Worm (Caenorhabditis elegans): ENCODE data around the gene Y110A2AL.6.

Y110A2AL.6 gene

ce11 chrII:2859873-2860821 is 18.7 kb upstream of the Y110A2AL.6 start:
- TF ChIP-seq che-1 (tag; optimal IDR thresholded peaks at IDR 0.05) (peak; percentile 11), elt-2 (tag; optimal IDR thresholded peaks at IDR 0.05) (peak; percentile 10), ttx-3 (tag; optimal IDR thresholded peaks at IDR 0.05) (no peak), Y22D7AL.16 (tag; optimal IDR thresholded peaks at IDR 0.05) (peak; percentile 6)

- TF ChIP-seq npax-4 (tag; optimal IDR thresholded peaks at IDR 0.05) = no peak
- TF ChIP-seq dve-1 (tag; optimal IDR thresholded peaks at IDR 0.05) = peak; percentile 84
- no peak for TF ChIP-seq ceh-31 (tag; optimal IDR thresholded peaks at IDR 0.05)
Measured at ce11 chrII:2859315-2859714, 17.9 kb upstream of the Y110A2AL.6 start.

ce11 chrII:2858851-2859250 is 17.4 kb upstream of the Y110A2AL.6 start:
- no peak for TF ChIP-seq ceh-9 (tag; optimal IDR thresholded peaks at IDR 0.05)
- no peak for TF ChIP-seq elt-4 (tag; optimal IDR thresholded peaks at IDR 0.05)
- TF ChIP-seq elt-2 (tag; optimal IDR thresholded peaks at IDR 0.05) = peak; percentile 8

ce11 chrII:2857559-2857958 is 16.1 kb upstream of the Y110A2AL.6 start:
- no peak for TF ChIP-seq ref-2 (tag; optimal IDR thresholded peaks at IDR 0.05)
- TF ChIP-seq fkh-10 (GFP tag; optimal IDR thresholded peaks at IDR 0.05) = no peak
- no peak for TF ChIP-seq pat-9 (tag; optimal IDR thresholded peaks at IDR 0.05)
- no peak for TF ChIP-seq ceh-30 (tag; optimal IDR thresholded peaks at IDR 0.05)
- peak; percentile 18 for TF ChIP-seq rnt-1 (tag; optimal IDR thresholded peaks at IDR 0.05)
- TF ChIP-seq unc-86 (tag; optimal IDR thresholded peaks at IDR 0.05) = no peak
- TF ChIP-seq che-1 (tag; optimal IDR thresholded peaks at IDR 0.05) = no peak
- TF ChIP-seq syd-9 (tag; optimal IDR thresholded peaks at IDR 0.05) = no peak
- TF ChIP-seq pqm-1 (tag; optimal IDR thresholded peaks at IDR 0.05) = no peak

ce11 chrII:2856114-2856513 is 14.7 kb upstream of the Y110A2AL.6 start:
- TF ChIP-seq ceh-2 (tag; optimal IDR thresholded peaks at IDR 0.05) (no peak), F13H6.1 (tag; optimal IDR thresholded peaks at IDR 0.05) (no peak), ceh-18 (tag; optimal IDR thresholded peaks at IDR 0.05) (no peak), Y22D7AL.16 (tag; optimal IDR thresholded peaks at IDR 0.05) (no peak), tbx-2 (tag; optimal IDR thresholded peaks at IDR 0.05) (no peak), sox-4 (tag; optimal IDR thresholded peaks at IDR 0.05) (no peak), hlh-6 (tag; optimal IDR thresholded peaks at IDR 0.05) (no peak), hlh-15 (tag; optimal IDR thresholded peaks at IDR 0.05) (no peak), ceh-48 (tag; optimal IDR thresholded peaks at IDR 0.05) (no peak), gmeb-2 (tag; optimal IDR thresholded peaks at IDR 0.05) (no peak), ahr-1 (tag; optimal IDR thresholded peaks at IDR 0.05) (no peak), ref-2 (tag; optimal IDR thresholded peaks at IDR 0.05) (no peak), dmd-4 (tag; optimal IDR thresholded peaks at IDR 0.05; ENCODE audit: borderline replicate concordance) (no peak), K09A11.1 (tag; optimal IDR thresholded peaks at IDR 0.05; ENCODE audit: insufficient read depth) (no peak), ceh-34 (tag; optimal IDR thresholded peaks at IDR 0.05) (no peak)

- TF ChIP-seq eyg-1 (tag; optimal IDR thresholded peaks at IDR 0.05) (no peak), tbx-7 (tag; optimal IDR thresholded peaks at IDR 0.05) (no peak), hlh-6 (tag; optimal IDR thresholded peaks at IDR 0.05) (peak; percentile 11), ceh-31 (tag; optimal IDR thresholded peaks at IDR 0.05) (peak; percentile 41), pha-4 (tag; optimal IDR thresholded peaks at IDR 0.05) (no peak), ama-1 (optimal IDR thresholded peaks at IDR 0.05) (no peak), gmeb-2 (tag; optimal IDR thresholded peaks at IDR 0.05) (no peak), pha-2 (tag; optimal IDR thresholded peaks at IDR 0.05) (no peak), unc-42 (tag; optimal IDR thresholded peaks at IDR 0.05) (no peak), Y22D7AL.16 (tag; optimal IDR thresholded peaks at IDR 0.05) (no peak), nhr-11 (tag; optimal IDR thresholded peaks at IDR 0.05) (no peak), zip-5 (tag; optimal IDR thresholded peaks at IDR 0.05) (no peak), dve-1 (tag; optimal IDR thresholded peaks at IDR 0.05) (no peak), dmd-4 (tag; optimal IDR thresholded peaks at IDR 0.05; ENCODE audit: borderline replicate concordance) (no peak), pax-1 (tag; optimal IDR thresholded peaks at IDR 0.05) (no peak), ceh-2 (tag; optimal IDR thresholded peaks at IDR 0.05) (no peak), unc-3 (GFP tag; conservative IDR thresholded peaks at IDR 0.05) (no peak), unc-3 (tag; optimal IDR thresholded peaks at IDR 0.05) (no peak)
Measured at ce11 chrII:2854794-2855193, 13.4 kb upstream of the Y110A2AL.6 start.

Data from whole organism, late embryonic.